Fruit fly (Drosophila melanogaster) whole organism, prepupa: ENCODE data around the gene Mst85C.

Source experiments
- Blimp-1 ChIP-seq: fragments of 200-800 bp; sonication (Bioruptor generic); optimal IDR thresholded peaks from 3 replicates; lab custom pipeline; 2017; ENCODE audit warnings: missing biosample characterization, missing genetic modification characterization, mild to moderate bottlenecking, moderate library complexity, missing genetic modification reagents
- CG10631 ChIP-seq: fragments of 200-800 bp; sonication (Bioruptor generic); optimal IDR thresholded peaks from 2 replicates; lab custom pipeline; 2016; ENCODE audit warnings: missing biosample characterization, missing genetic modification characterization
- CG10669 ChIP-seq: fragments of 200-800 bp; sonication (Bioruptor generic); optimal IDR thresholded peaks from 3 replicates; lab custom pipeline; 2018; ENCODE audit warnings: missing biosample characterization, mild to moderate bottlenecking, missing genetic modification characterization, moderate library complexity
- CG11762 ChIP-seq: fragments of 200-800 bp; sonication (Bioruptor generic); optimal IDR thresholded peaks from 3 replicates; lab custom pipeline; 2016; ENCODE audit warnings: missing biosample characterization, missing genetic modification characterization; ENCODE audit not compliant: insufficient read depth
- CG1621 ChIP-seq: fragments of 200-800 bp; sonication (Bioruptor generic); optimal IDR thresholded peaks from 3 replicates; lab custom pipeline; 2018; ENCODE audit warnings: missing biosample characterization, mild to moderate bottlenecking, missing genetic modification characterization
- CG16779 ChIP-seq: fragments of 200-800 bp; sonication (Bioruptor generic); optimal IDR thresholded peaks from 3 replicates; lab custom pipeline; 2017; ENCODE audit warnings: missing biosample characterization, mild to moderate bottlenecking, missing genetic modification characterization
- CG31627 ChIP-seq: fragments of 200-800 bp; sonication (Bioruptor generic); optimal IDR thresholded peaks from 3 replicates; lab custom pipeline; 2016; ENCODE audit warnings: missing biosample characterization, missing genetic modification characterization
- CG34406 ChIP-seq: fragments of 200-800 bp; sonication (Bioruptor generic); optimal IDR thresholded peaks from 3 replicates; lab custom pipeline; 2016; ENCODE audit warnings: missing biosample characterization, missing genetic modification characterization
- CG3919 ChIP-seq: fragments of 200-800 bp; sonication (Bioruptor generic); optimal IDR thresholded peaks from 3 replicates; lab custom pipeline; 2016; ENCODE audit warnings: missing biosample characterization, missing genetic modification characterization
- CG4318 ChIP-seq: fragments of 200-800 bp; sonication (Bioruptor generic); optimal IDR thresholded peaks from 3 replicates; lab custom pipeline; 2017; ENCODE audit warnings: missing biosample characterization, mild to moderate bottlenecking, missing genetic modification characterization
- CG6163 ChIP-seq: fragments of 200-800 bp; sonication (Bioruptor generic); IDR thresholded peaks from 3 replicates; pipeline ENCODE4 v1.3.6; 2022; ENCODE audit warnings: missing biosample characterization, missing genetic modification characterization
- CG6792 ChIP-seq: fragments of 200-800 bp; sonication (Bioruptor generic); optimal IDR thresholded peaks from 3 replicates; lab custom pipeline; 2016; ENCODE audit warnings: missing biosample characterization, missing genetic modification characterization
- CG6808 ChIP-seq: fragments of 200-800 bp; sonication (Bioruptor generic); optimal IDR thresholded peaks from 3 replicates; lab custom pipeline; 2017; ENCODE audit warnings: missing biosample characterization, missing genetic modification characterization, mild to moderate bottlenecking, moderate library complexity, missing genetic modification reagents
- CG8319 ChIP-seq: fragments of 200-800 bp; sonication (Bioruptor generic); optimal IDR thresholded peaks from 3 replicates; lab custom pipeline; 2016; ENCODE audit warnings: missing biosample characterization, missing genetic modification characterization
- CG8632 ChIP-seq: fragments of 200-800 bp; sonication (Bioruptor generic); optimal IDR thresholded peaks from 3 replicates; lab custom pipeline; 2016; ENCODE audit warnings: missing biosample characterization, missing genetic modification characterization
- CG9139 ChIP-seq: fragments of 200-800 bp; sonication (Bioruptor generic); optimal IDR thresholded peaks from 3 replicates; lab custom pipeline; 2017; ENCODE audit warnings: missing biosample characterization, mild to moderate bottlenecking, missing genetic modification characterization
- Eip78C ChIP-seq: fragments of 200-800 bp; sonication (Bioruptor generic); peaks from one replicate; lab custom pipeline; 2016; ENCODE audit warnings: missing biosample characterization, missing genetic modification characterization
- Ets21C ChIP-seq: fragments of 200-800 bp; sonication (Bioruptor generic); optimal IDR thresholded peaks from 3 replicates; lab custom pipeline; 2016; ENCODE audit warnings: missing biosample characterization, missing genetic modification characterization
- Hr38 ChIP-seq: sonication (Bioruptor generic); optimal IDR thresholded peaks from 2 replicates; lab custom pipeline; 2016; ENCODE audit warnings: missing biosample characterization, missing genetic modification characterization
- Met ChIP-seq: fragments of 200-800 bp; sonication (Bioruptor generic); optimal IDR thresholded peaks from 3 replicates; lab custom pipeline; 2016; ENCODE audit warnings: missing biosample characterization, missing genetic modification characterization
- OdsH ChIP-seq: fragments of 200-800 bp; sonication (Bioruptor generic); optimal IDR thresholded peaks from 3 replicates; lab custom pipeline; 2016; ENCODE audit warnings: missing biosample characterization, missing genetic modification characterization
- Sox14 ChIP-seq: fragments of 200-800 bp; sonication (Bioruptor generic); optimal IDR thresholded peaks from 3 replicates; lab custom pipeline; 2016; ENCODE audit warnings: missing biosample characterization, missing genetic modification characterization
- Sox15 ChIP-seq: fragments of 200-800 bp; sonication (Bioruptor generic); optimal IDR thresholded peaks from 3 replicates; lab custom pipeline; 2016; ENCODE audit warnings: missing biosample characterization, missing genetic modification characterization
- dsx ChIP-seq: fragments of 200-800 bp; optimal IDR thresholded peaks from 3 replicates; lab custom pipeline; 2019; ENCODE audit warnings: missing biosample characterization, mild to moderate bottlenecking, missing genetic modification characterization, moderate library complexity; ENCODE audit not compliant: poor library complexity, severe bottlenecking
- esn ChIP-seq: fragments of 200-800 bp; sonication (Bioruptor generic); optimal IDR thresholded peaks from 2 replicates; lab custom pipeline; 2016; ENCODE audit warnings: missing biosample characterization, mild to moderate bottlenecking, missing genetic modification characterization, moderate library complexity
- fd85E ChIP-seq: fragments of 200-800 bp; sonication (Bioruptor generic); optimal IDR thresholded peaks from 3 replicates; lab custom pipeline; 2016; ENCODE audit warnings: missing biosample characterization, missing genetic modification characterization
- fkh ChIP-seq: fragments of 200-800 bp; sonication (Bioruptor generic); optimal IDR thresholded peaks from 3 replicates; lab custom pipeline; 2017; ENCODE audit warnings: missing biosample characterization, mild to moderate bottlenecking, missing genetic modification characterization, moderate library complexity
- lz ChIP-seq: fragments of 200-800 bp; sonication (Bioruptor generic); optimal IDR thresholded peaks from 3 replicates; lab custom pipeline; 2016; ENCODE audit warnings: missing biosample characterization, missing genetic modification characterization
- net ChIP-seq: fragments of 200-800 bp; sonication (Bioruptor generic); optimal IDR thresholded peaks from 3 replicates; lab custom pipeline; 2016; ENCODE audit warnings: missing biosample characterization, missing genetic modification characterization
- pdm3 ChIP-seq: fragments of 200-800 bp; sonication (Bioruptor generic); optimal IDR thresholded peaks from 3 replicates; lab custom pipeline; 2016; ENCODE audit warnings: missing biosample characterization, missing genetic modification characterization
- salr ChIP-seq, 2 experiments: fragments of 200-800 bp; sonication (Bioruptor generic); optimal IDR thresholded peaks; 3 replicates each; lab custom pipeline; 2016 to 2018; ENCODE audit warnings: missing biosample characterization in 2 of 2, missing genetic modification characterization in 2 of 2, mild to moderate bottlenecking in 1 of 2
- ss ChIP-seq, 2 experiments: fragments of 200-800 bp; sonication (Bioruptor generic); optimal IDR thresholded peaks; 2 replicates in 1 of 2; 3 replicates in 1 of 2; lab custom pipeline; 2017 to 2018; ENCODE audit warnings: mild to moderate bottlenecking in 2 of 2, missing biosample characterization in 2 of 2, missing genetic modification characterization in 2 of 2, moderate library complexity in 1 of 2
- svp ChIP-seq: fragments of 200-800 bp; sonication (Bioruptor generic); peaks from one replicate; lab custom pipeline; 2016; ENCODE audit warnings: missing biosample characterization, missing genetic modification characterization
- topi ChIP-seq: fragments of 200-800 bp; sonication (Bioruptor generic); optimal IDR thresholded peaks from 3 replicates; lab custom pipeline; 2016; ENCODE audit warnings: missing biosample characterization, missing genetic modification characterization
- vri ChIP-seq: fragments of 200-800 bp; sonication (Bioruptor generic); optimal IDR thresholded peaks from 3 replicates; lab custom pipeline; 2016; ENCODE audit warnings: missing biosample characterization, mild to moderate bottlenecking, missing genetic modification characterization

Mst85C gene

DNA sequence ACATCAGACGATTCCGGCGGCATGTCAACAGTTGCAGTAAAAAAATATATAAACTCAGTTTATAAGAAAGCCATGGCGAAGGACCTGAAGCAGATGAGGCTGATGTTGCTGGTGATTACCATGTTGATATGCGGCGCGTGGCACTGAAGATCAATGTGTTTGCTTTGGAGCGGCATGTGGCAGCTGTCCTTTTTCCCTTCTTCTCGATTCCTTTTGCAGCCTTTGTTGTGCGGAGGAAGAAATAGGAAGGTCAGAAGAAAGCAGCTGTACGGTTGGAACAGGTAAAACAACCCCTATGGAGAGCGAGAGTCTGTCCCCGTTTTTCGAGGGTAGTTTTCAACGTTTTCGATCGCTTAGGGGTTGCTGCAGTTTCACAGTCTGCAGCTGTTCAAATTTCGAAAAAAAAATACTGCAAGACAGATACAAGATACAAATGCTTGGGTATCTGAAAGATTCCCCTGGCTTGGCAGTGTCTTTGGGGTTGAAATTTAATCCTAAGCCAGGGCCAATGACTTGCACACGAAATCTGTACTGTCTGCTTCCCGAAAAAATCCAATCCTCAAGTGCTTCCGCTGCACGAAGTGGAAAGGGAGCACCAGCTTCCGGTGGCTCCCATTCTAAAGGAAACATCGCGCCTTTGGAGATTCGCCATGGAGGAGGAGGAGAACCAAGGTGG lies 23.5 kb upstream of the Mst85C start:
- TF ChIP-seq vri (GFP tag; lab: Kevin White, UChicago) (no peak), svp (no peak), lz (GFP tag; lab: Kevin White, UChicago) (no peak), fd85E (GFP tag; lab: Kevin White, UChicago) (no peak), Hr38 (GFP tag; lab: Kevin White, UChicago) (no peak), CG8319 (no peak), CG10631 (GFP tag; lab: Kevin White, UChicago) (no peak), CG6808 (GFP tag; lab: Kevin White, UChicago) (no peak), CG6792 (GFP tag; lab: Kevin White, UChicago) (no peak), Sox15 (GFP tag; lab: Kevin White, UChicago) (no peak), esn (GFP tag; lab: Kevin White, UChicago) (no peak), CG9139 (GFP tag; lab: Kevin White, UChicago) (no peak), Ets21C (GFP tag; lab: Kevin White, UChicago) (no peak), fkh (GFP tag; lab: Kevin White, UChicago) (no peak), CG3919 (no peak), CG16779 (no peak), CG4318 (GFP tag; lab: Kevin White, UChicago) (no peak)

DNA sequence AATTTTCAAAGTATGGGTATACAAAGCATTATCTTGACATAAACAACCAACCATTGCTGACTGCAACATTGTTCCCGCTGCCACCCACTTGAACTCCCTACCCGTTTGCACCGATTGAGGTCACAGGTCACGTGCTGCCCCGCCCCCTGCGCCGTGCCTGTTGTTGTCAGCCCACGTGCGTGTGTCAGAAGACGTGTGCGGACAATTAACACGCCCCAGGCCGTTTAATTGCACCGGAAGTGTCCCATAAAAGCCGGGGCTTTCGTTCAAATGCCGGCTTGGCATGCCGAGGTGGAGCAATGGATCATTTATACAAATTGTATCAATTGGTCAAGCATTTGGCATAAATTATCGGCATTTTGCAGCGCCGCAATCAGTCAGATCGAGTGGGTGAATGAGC lies 21.4 kb upstream of the Mst85C start:
- TF ChIP-seq CG6163, result no peak
- TF ChIP-seq topi (GFP tag; lab: Kevin White, UChicago), result no peak
- TF ChIP-seq OdsH (GFP tag; lab: Kevin White, UChicago), result no peak
- no peak for TF ChIP-seq Hr38 (GFP tag; lab: Kevin White, UChicago)
- no peak for TF ChIP-seq pdm3 (GFP tag; lab: Kevin White, UChicago)
- TF ChIP-seq Sox15 (GFP tag; lab: Kevin White, UChicago), result no peak
- TF ChIP-seq net (GFP tag; lab: Kevin White, UChicago), result no peak
- no peak for TF ChIP-seq fkh (GFP tag; lab: Kevin White, UChicago)
- no peak for TF ChIP-seq CG1621 (tag; lab: Kevin White, UChicago)
- no peak for TF ChIP-seq CG11762 (GFP tag; lab: Kevin White, UChicago)
- no peak for TF ChIP-seq ss (GFP tag; optimal IDR thresholded peaks at IDR 0.05; lab: Kevin White, UChicago)
- no peak for TF ChIP-seq CG34406
- no peak for TF ChIP-seq CG8319
- no peak for TF ChIP-seq CG10669 (GFP tag; lab: Kevin White, UChicago)
- TF ChIP-seq CG3919, result no peak
- no peak for TF ChIP-seq Blimp-1 (GFP tag; lab: Kevin White, UChicago)

DNA sequence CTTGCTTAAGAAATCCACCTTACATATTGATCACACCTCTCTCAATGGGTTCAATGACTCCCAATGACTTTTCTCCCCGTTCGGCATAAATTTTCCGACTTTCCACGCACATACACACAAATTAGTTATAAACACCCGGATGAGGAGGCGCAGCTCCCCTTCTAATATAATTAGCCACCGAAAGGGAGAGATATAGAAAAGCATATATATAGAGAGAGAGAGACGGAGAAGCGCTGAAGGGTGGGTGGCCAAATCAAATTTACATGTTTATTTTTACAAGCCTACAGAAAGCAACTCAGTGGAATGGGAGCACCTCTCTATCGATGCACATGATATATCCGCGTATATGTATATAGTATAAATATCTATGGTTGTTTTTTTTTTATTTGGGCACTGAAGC lies 19.8 kb upstream of the Mst85C start:
- TF ChIP-seq Sox15 (GFP tag; lab: Kevin White, UChicago), result no peak
- no peak for TF ChIP-seq CG34406
- peak; percentile 31 for TF ChIP-seq fkh (GFP tag; lab: Kevin White, UChicago)

DNA sequence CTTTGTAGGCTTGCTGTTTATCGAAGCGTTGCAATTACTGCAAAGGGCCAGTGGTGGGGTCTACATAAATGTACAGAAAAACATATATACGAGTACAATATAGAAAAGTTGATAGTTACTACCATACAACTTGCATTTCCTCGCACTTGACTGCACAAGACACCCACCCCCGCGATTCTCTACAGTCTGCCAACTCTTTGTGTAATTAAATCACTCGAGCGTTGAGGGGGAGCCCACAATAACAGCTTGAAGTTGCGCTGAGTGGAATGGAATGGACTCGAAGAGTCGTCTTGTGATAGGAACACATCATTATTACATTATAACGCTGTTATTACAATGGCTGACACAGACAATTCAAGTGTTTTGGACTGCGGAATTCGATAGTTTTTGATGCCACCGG lies 19.0 kb upstream of the Mst85C start:
- TF ChIP-seq dsx (GFP tag; lab: Kevin White, UChicago) (peak; percentile 26), Met (GFP tag; lab: Kevin White, UChicago) (no peak), salr (GFP tag; optimal IDR thresholded peaks at IDR 0.05; lab: Kevin White, UChicago) (no peak), CG16779 (no peak), CG8632 (GFP tag; lab: Kevin White, UChicago) (no peak), CG6792 (GFP tag; lab: Kevin White, UChicago) (no peak), CG9139 (GFP tag; lab: Kevin White, UChicago) (no peak), Blimp-1 (GFP tag; lab: Kevin White, UChicago) (no peak), Sox14 (GFP tag; lab: Kevin White, UChicago) (peak; percentile 11), Eip78C (GFP tag; lab: Kevin White, UChicago) (peak; percentile 37), CG31627 (GFP tag; lab: Kevin White, UChicago) (no peak), CG6163 (no peak), CG10669 (GFP tag; lab: Kevin White, UChicago) (no peak)
